Worm (Caenorhabditis elegans) whole organism, midembryonic: ENCODE data around the gene F16B4.4.

Source experiments
- T22C8.4 ChIP-seq: fragments of 200-800 bp; sonication (Bioruptor generic); IDR thresholded peaks from 2 replicates; pipeline ENCODE4 v1.3.6; 2022; ENCODE audit warnings: missing genetic modification characterization, missing compliant biosample characterization
- cog-1 ChIP-seq: sonication (generic microtip); optimal IDR thresholded peaks from 2 replicates; lab custom pipeline; 2016; ENCODE audit warnings: missing genetic modification characterization, missing compliant biosample characterization
- flt-1 ChIP-seq: fragments of 200-800 bp; sonication (Bioruptor generic); IDR thresholded peaks from 2 replicates; pipeline ENCODE4 v1.3.6; 2022; ENCODE audit warnings: missing genetic modification characterization, missing compliant biosample characterization
- klf-2 ChIP-seq: fragments of 200-800 bp; sonication (Bioruptor generic); conservative IDR thresholded peaks from 2 replicates; pipeline ENCODE4 v1.3.6; 2022; ENCODE audit warnings: missing genetic modification reagents, missing genetic modification characterization, missing compliant biosample characterization
- med-1 ChIP-seq: sonication (generic microtip); optimal IDR thresholded peaks from 2 replicates; lab custom pipeline; 2017; ENCODE audit warnings: missing genetic modification characterization, mild to moderate bottlenecking, missing compliant biosample characterization, antibody characterized with exemption, missing genetic modification reagents; ENCODE audit not compliant: insufficient read depth
- ref-1 ChIP-seq: fragments of 200-800 bp; sonication (Bioruptor generic); conservative IDR thresholded peaks from 2 replicates; pipeline ENCODE4 v1.3.6; 2022; ENCODE audit warnings: missing genetic modification reagents, missing genetic modification characterization, missing compliant biosample characterization
- tab-1 ChIP-seq: fragments of 200-800 bp; sonication (Bioruptor generic); IDR thresholded peaks from 2 replicates; pipeline ENCODE4 v1.3.6; 2022; ENCODE audit warnings: missing genetic modification characterization, missing compliant biosample characterization
- ztf-23 ChIP-seq: fragments of 200-800 bp; sonication (Bioruptor generic); IDR thresholded peaks from 2 replicates; pipeline ENCODE4 v1.3.6; 2022; ENCODE audit warnings: missing genetic modification reagents, missing genetic modification characterization, missing compliant biosample characterization
- ztf-29 ChIP-seq: fragments of 200-800 bp; sonication (Bioruptor generic); IDR thresholded peaks from 2 replicates; pipeline ENCODE4 v1.3.6; 2022; ENCODE audit warnings: missing genetic modification reagents, missing genetic modification characterization, missing compliant biosample characterization

Gene F16B4.4

DNA sequence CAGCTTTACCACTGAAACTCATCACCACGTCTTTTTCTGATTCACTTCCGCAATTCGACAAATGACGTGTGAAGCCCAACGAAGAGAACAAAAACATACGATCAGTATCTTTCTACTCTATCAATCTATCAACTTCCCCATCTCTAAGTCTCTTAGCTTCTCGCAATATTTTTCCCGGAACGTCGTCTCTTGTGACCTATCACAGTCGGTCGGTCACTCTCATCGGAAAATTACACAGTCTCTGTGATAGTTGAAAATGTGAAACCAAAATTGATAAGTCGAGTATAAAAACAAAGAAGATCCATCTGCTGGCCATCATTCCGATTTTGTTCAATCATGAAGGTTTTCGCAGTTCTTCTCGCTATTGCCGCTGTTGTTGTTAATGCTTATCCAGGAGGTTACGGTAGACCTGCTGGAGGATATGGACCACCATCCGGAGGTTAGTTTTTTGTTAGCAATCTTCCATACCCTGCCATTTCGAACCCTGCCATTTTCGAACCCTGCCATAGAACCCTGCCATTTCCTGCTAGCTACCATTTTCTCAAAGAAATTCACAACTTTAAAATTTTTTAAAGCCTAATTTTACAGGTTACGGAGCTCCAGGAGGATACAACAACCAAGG is at the start of gene F16B4.4:
TSS of gene F16B4.4 (plus strand) at position 221 of the 622 bp plus-strand sequence.
- TF ChIP-seq flt-1 (GFP tag; lab: Robert Waterston, UW) (no peak), cog-1 (tag; lab: Kevin White, UChicago) (no peak), med-1 (GFP tag; lab: Kevin White, UChicago) (no peak), T22C8.4 (GFP tag; lab: Robert Waterston, UW) (no peak), ztf-23 (GFP tag; lab: Robert Waterston, UW) (no peak), tab-1 (no peak), klf-2 (no peak), ref-1 (GFP tag; lab: Robert Waterston, UW) (no peak), ztf-29 (GFP tag; lab: Robert Waterston, UW) (no peak)

DNA sequence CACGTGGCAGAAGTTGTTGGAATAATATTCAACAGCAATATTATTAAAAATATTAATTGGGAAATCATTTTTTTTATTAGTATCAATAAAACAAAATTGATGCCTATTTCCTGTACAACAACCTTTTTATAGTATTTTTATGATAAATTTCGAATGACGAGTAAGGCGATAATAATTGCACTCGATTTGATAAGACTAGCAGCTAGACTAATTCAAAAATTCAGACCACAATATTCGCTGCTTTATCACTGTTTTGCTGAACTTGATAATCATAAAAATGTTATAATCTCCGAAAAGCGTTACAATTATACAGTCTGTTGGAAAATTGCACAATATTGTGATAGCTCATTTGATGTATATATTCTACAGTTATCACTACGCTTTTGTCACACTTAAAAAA is 48.1 kb upstream of the F16B4.4 start, which contains the start of gene oac-32:
TSS of gene oac-32 (minus strand) at position 90 of the 400 bp plus-strand sequence.
- TF ChIP-seq tab-1, result no peak

DNA sequence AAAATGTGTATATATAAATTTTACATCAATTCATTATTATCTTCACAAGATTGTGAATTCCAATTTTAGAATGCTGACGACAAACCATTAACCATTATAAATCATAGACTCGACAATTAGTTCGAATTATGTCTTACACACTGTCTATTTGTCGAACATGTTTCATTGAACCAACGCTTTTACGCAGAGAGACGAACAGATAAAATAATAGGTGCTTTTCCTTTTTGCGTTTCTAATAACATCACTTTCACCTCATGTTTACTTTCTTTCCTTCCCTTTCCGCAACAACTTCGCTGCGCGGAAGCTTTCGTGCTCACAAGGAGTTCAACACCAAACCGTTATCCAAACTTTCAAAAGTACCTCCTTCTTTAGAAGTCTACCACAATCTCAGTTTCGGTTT is 46.0 kb upstream of the F16B4.4 start, which contains the start of gene F52F10.2:
TSS of gene F52F10.2 (plus strand) at position 301 of the 400 bp plus-strand sequence.
- no peak for TF ChIP-seq med-1 (GFP tag; lab: Kevin White, UChicago)
- TF ChIP-seq T22C8.4 (GFP tag; lab: Robert Waterston, UW), result no peak
- no peak for TF ChIP-seq cog-1 (tag; lab: Kevin White, UChicago)
- TF ChIP-seq tab-1, result no peak
- no peak for TF ChIP-seq ref-1 (GFP tag; lab: Robert Waterston, UW)
- no peak for TF ChIP-seq flt-1 (GFP tag; lab: Robert Waterston, UW)
- TF ChIP-seq ztf-23 (GFP tag; lab: Robert Waterston, UW), result no peak
- TF ChIP-seq klf-2, result no peak
- no peak for TF ChIP-seq ztf-29 (GFP tag; lab: Robert Waterston, UW)

DNA sequence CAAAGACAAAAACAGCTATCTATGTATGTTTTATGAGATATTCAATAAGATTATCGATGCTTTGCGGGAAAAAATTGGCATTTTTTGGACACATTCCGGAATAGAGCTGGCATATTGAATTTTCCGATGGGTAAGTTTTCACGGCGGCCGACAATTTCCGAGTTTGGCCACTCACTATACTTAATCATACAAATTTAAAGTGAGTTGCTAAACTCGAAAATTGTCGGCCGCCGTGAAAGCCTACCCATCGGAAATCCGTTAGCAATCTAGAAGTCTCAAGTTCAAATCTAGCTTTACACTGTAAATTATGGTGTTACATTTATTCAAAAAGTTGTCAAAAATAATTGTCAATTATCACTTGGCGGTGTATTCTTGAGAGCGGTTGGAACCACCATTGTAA is 43.1 kb upstream of the F16B4.4 start:
- TF ChIP-seq cog-1 (tag; lab: Kevin White, UChicago) (no peak), T22C8.4 (GFP tag; lab: Robert Waterston, UW) (no peak), ztf-29 (GFP tag; lab: Robert Waterston, UW) (no peak), klf-2 (no peak), med-1 (GFP tag; lab: Kevin White, UChicago) (no peak), ztf-23 (GFP tag; lab: Robert Waterston, UW) (no peak), ref-1 (GFP tag; lab: Robert Waterston, UW) (no peak), flt-1 (GFP tag; lab: Robert Waterston, UW) (no peak), tab-1 (no peak)

DNA sequence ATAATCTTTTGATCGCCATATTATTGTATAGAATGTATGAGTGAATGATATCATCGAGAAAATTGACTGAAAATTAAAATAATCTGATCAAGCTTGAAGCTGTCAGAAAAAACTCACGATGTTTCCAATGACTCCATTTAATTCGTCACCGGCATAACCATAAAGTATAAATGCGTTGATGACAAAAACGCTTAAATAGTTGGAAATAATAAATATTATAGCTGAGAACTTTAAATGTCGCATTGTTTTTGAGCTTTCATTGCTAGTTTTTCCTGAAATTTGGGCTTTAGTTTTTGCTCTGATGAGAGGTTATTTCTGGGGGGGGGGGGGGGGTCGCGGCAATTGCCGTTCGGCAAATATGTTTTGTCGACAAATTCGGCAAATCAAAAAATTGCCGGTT is 42.7 kb upstream of the F16B4.4 start:
- no peak for TF ChIP-seq ztf-23 (GFP tag; lab: Robert Waterston, UW)
- TF ChIP-seq ref-1 (GFP tag; lab: Robert Waterston, UW), result no peak
- no peak for TF ChIP-seq cog-1 (tag; lab: Kevin White, UChicago)

DNA sequence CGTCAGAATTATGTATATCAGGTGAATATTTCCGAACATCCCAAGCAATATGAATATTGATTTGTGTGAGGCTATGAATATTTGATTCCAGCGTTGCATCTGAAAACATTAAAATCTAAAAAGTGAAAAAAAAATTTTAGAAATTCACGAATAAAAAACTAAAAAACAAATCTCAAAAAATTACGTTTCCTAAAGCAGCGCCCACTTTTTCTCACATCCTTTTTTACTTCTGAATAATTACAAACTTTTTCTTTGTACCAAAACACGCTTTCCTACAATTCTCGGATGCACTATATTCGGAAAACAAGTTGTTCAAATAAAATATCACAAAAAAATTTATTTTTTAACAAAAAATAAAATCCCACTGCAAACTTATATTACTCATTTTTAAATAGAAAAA is 40.8 kb upstream of the F16B4.4 start, which contains the start of gene srsx-8:
TSS of gene srsx-8 (minus strand) at position 101 of the 400 bp plus-strand sequence.
- TF ChIP-seq T22C8.4 (GFP tag; lab: Robert Waterston, UW), result no peak
- TF ChIP-seq flt-1 (GFP tag; lab: Robert Waterston, UW), result no peak

DNA sequence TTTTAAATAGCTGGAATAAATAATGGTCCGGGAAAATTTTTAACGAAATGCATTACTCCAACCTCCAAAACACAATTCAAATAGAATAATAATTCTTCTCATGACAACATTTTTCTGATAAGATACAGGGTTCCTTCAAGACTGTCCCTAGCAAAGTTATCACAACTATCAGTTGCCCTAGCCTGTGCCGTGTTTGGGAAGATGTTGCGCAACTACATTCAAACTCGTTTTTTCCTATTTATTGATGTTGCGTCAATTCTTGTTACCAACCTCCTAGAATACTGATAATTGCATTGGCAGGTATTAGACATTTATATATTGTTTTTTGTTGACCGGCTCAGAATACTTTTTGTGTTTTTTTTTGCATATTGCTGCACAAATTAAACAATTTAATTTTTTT is 38.7 kb upstream of the F16B4.4 start:
- no peak for TF ChIP-seq tab-1
- no peak for TF ChIP-seq med-1 (GFP tag; lab: Kevin White, UChicago)
- no peak for TF ChIP-seq cog-1 (tag; lab: Kevin White, UChicago)
- no peak for TF ChIP-seq ref-1 (GFP tag; lab: Robert Waterston, UW)
- no peak for TF ChIP-seq ztf-29 (GFP tag; lab: Robert Waterston, UW)
- no peak for TF ChIP-seq klf-2
- TF ChIP-seq T22C8.4 (GFP tag; lab: Robert Waterston, UW), result no peak
- TF ChIP-seq flt-1 (GFP tag; lab: Robert Waterston, UW), result no peak
- TF ChIP-seq ztf-23 (GFP tag; lab: Robert Waterston, UW), result no peak

DNA sequence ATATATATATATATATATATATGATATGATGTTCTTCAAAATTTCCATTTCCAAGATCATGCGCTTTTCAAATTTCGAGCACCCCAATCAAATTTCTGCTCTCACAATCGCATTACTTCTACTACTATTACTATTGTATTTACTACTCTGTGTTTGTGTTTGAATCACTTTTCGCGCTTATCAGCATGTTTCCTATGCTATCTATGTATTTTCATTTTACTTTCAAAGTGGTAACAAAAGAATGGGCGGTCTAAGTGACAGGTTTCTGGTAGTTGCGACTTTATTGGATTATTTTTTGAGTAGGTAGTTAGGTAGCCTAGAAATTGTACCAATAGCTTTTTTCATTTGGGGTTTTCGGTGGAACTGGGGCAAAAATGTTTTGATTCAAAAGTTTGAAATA is 35.7 kb upstream of the F16B4.4 start:
- TF ChIP-seq flt-1 (GFP tag; lab: Robert Waterston, UW) (no peak), T22C8.4 (GFP tag; lab: Robert Waterston, UW) (no peak), tab-1 (no peak), klf-2 (no peak), ztf-23 (GFP tag; lab: Robert Waterston, UW) (no peak), cog-1 (tag; lab: Kevin White, UChicago) (no peak), med-1 (GFP tag; lab: Kevin White, UChicago) (no peak), ref-1 (GFP tag; lab: Robert Waterston, UW) (no peak)

DNA sequence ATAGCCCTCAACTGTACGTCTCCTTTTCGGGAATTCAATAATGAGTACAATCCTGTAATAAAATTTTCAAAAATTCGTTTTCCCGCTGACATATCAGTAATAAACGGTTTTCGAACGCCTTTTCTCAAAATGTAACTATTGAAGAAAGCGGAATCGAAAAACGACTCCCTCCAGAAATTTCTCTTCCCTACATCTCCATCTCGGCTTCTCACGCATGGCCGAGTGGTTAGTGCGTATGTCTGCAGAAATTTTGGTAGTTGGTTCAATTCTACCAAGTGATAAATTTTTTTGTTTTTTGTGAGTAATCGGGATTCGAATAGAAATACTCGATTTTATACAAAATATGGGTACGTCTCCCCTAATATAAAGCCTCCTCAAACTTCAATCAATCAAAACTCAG is 32.6 kb upstream of the F16B4.4 start:
- TF ChIP-seq ref-1 (GFP tag; lab: Robert Waterston, UW) (peak; percentile 80), ztf-29 (GFP tag; lab: Robert Waterston, UW) (peak; percentile 74; the same call in 1 of the 2 replicates), flt-1 (GFP tag; lab: Robert Waterston, UW) (peak; percentile 82), ztf-23 (GFP tag; lab: Robert Waterston, UW) (peak; percentile 93), klf-2 (peak; percentile 93), T22C8.4 (GFP tag; lab: Robert Waterston, UW) (peak; percentile 85), tab-1 (peak; percentile 92)

DNA sequence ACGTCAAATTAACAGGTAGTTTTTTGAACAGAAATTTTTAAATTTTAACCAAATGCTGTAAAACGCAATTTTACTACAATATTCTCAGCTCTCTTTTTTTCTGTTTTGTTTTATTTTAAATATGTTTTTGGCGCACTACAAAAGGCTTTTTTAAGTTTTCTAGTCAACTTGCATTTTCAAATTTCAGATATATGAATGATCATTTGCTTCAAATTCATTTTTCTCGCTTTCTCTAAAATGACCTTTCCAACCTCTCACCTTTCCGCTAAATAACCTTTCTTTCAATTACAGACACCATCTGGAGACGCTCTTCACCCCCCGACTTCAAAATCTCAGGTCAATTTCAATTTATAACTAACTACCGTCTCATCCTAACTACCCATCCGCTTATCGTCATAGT is 27.0 kb upstream of the F16B4.4 start, which contains the start of gene cdc-25.2:
TSS of gene cdc-25.2 (plus strand) at position 301 of the 400 bp plus-strand sequence.
- TF ChIP-seq ztf-29 (GFP tag; lab: Robert Waterston, UW) (no peak), med-1 (GFP tag; lab: Kevin White, UChicago) (no peak), flt-1 (GFP tag; lab: Robert Waterston, UW) (no peak), T22C8.4 (GFP tag; lab: Robert Waterston, UW) (no peak), tab-1 (no peak), cog-1 (tag; lab: Kevin White, UChicago) (no peak), ztf-23 (GFP tag; lab: Robert Waterston, UW) (no peak), klf-2 (no peak), ref-1 (GFP tag; lab: Robert Waterston, UW) (no peak)
